Fruit fly (Drosophila melanogaster) whole organism, embryonic: ENCODE measurements around the gene CG8907.

ENCODE experiments used
- Atf-2 ChIP-seq: fragments of 200-800 bp; sonication (Bioruptor generic); optimal IDR thresholded peaks from 2 replicates; lab custom pipeline; 2016; ENCODE audit warnings: missing biosample characterization, missing genetic modification characterization
- Bdp1 ChIP-seq: fragments of 200-800 bp; sonication (Bioruptor generic); optimal IDR thresholded peaks from 3 replicates; lab custom pipeline; 2016; ENCODE audit warnings: missing biosample characterization, missing genetic modification characterization
- CG10147 ChIP-seq: fragments of 200-800 bp; sonication (Bioruptor generic); optimal IDR thresholded peaks from 2 replicates; lab custom pipeline; 2019; ENCODE audit warnings: missing biosample characterization, mild to moderate bottlenecking, missing genetic modification characterization, moderate library complexity
- CG10979 ChIP-seq: fragments of 200-800 bp; sonication (Bioruptor generic); optimal IDR thresholded peaks from 2 replicates; lab custom pipeline; 2018; ENCODE audit warnings: missing biosample characterization, mild to moderate bottlenecking, missing genetic modification characterization, moderate library complexity
- CG11504 ChIP-seq: fragments of 200-800 bp; sonication (Bioruptor generic); optimal IDR thresholded peaks from 3 replicates; lab custom pipeline; 2019; ENCODE audit warnings: missing biosample characterization, mild to moderate bottlenecking, missing genetic modification characterization, moderate library complexity
- CG13296 ChIP-seq: fragments of 200-800 bp; sonication (Bioruptor generic); optimal IDR thresholded peaks from 3 replicates; lab custom pipeline; 2018; ENCODE audit warnings: missing biosample characterization, mild to moderate bottlenecking, missing genetic modification characterization
- CG14441 ChIP-seq: fragments of 200-800 bp; sonication (Bioruptor generic); IDR thresholded peaks from 2 replicates; pipeline ENCODE4 v1.3.6; 2022; ENCODE audit warnings: missing biosample characterization, missing genetic modification characterization
- CG14710 ChIP-seq: fragments of 200-800 bp; sonication (Bioruptor generic); optimal IDR thresholded peaks from 3 replicates; lab custom pipeline; 2019; ENCODE audit warnings: missing biosample characterization, mild to moderate bottlenecking, missing genetic modification characterization, moderate library complexity
- CG14860 ChIP-seq: fragments of 200-800 bp; sonication (Bioruptor generic); IDR thresholded peaks from 3 replicates; pipeline ENCODE4 v1.3.6; 2022; ENCODE audit warnings: missing biosample characterization, missing genetic modification characterization; ENCODE audit not compliant: partially characterized antibody
- CG18619 ChIP-seq: fragments of 200-800 bp; sonication (Bioruptor generic); optimal IDR thresholded peaks from 3 replicates; lab custom pipeline; 2017; ENCODE audit warnings: missing biosample characterization, mild to moderate bottlenecking, missing genetic modification characterization
- CG2889 ChIP-seq: fragments of 200-800 bp; sonication (Bioruptor generic); IDR thresholded peaks from 3 replicates; pipeline ENCODE4 v1.3.6; 2022; ENCODE audit warnings: missing biosample characterization, missing genetic modification characterization
- CG30403 ChIP-seq: fragments of 200-800 bp; sonication (Bioruptor generic); optimal IDR thresholded peaks from 3 replicates; lab custom pipeline; 2016; ENCODE audit warnings: missing biosample characterization, missing genetic modification characterization
- CG31224 ChIP-seq: fragments of 200-800 bp; sonication (Bioruptor generic); IDR thresholded peaks from 2 replicates; pipeline ENCODE4 v1.3.6; 2022; ENCODE audit warnings: missing biosample characterization, missing genetic modification characterization
- CG31388 ChIP-seq: fragments of 200-800 bp; sonication (Bioruptor generic); optimal IDR thresholded peaks from 2 replicates; lab custom pipeline; 2016; ENCODE audit warnings: missing biosample characterization, missing genetic modification characterization
- CG4424 ChIP-seq: fragments of 200-800 bp; sonication (Bioruptor generic); optimal IDR thresholded peaks from 3 replicates; lab custom pipeline; 2016; ENCODE audit warnings: missing biosample characterization, missing genetic modification characterization
- CG7372 ChIP-seq: fragments of 200-800 bp; sonication (Bioruptor generic); IDR thresholded peaks from 2 replicates; pipeline ENCODE4 v1.3.6; 2022; ENCODE audit warnings: missing biosample characterization, missing genetic modification characterization
- CG8290 ChIP-seq, 3 experiments: fragments of 200-800 bp; sonication (Bioruptor generic); optimal IDR thresholded peaks; 2 replicates each; lab custom pipeline; 2016 to 2019; ENCODE audit warnings: missing biosample characterization in 3 of 3, missing genetic modification characterization in 3 of 3, mild to moderate bottlenecking in 2 of 3, moderate library complexity in 1 of 3
- CG9609 ChIP-seq: fragments of 200-800 bp; sonication (Bioruptor generic); optimal IDR thresholded peaks from 3 replicates; lab custom pipeline; 2016; ENCODE audit warnings: missing biosample characterization, missing genetic modification characterization
- Ets65A ChIP-seq: fragments of 200-800 bp; sonication (Bioruptor generic); peaks from one replicate; lab custom pipeline; 2016; ENCODE audit warnings: missing biosample characterization, missing genetic modification characterization
- HmgZ ChIP-seq: fragments of 200-800 bp; sonication (Bioruptor generic); optimal IDR thresholded peaks from 2 replicates; lab custom pipeline; 2018; ENCODE audit warnings: missing biosample characterization, mild to moderate bottlenecking, missing genetic modification characterization
- Lhr ChIP-seq: fragments of 200-800 bp; sonication (Bioruptor generic); optimal IDR thresholded peaks from 3 replicates; lab custom pipeline; 2017; ENCODE audit warnings: mild to moderate bottlenecking, missing biosample characterization, missing genetic modification reagents, missing genetic modification characterization
- Optix ChIP-seq: fragments of 200-800 bp; sonication (Bioruptor generic); IDR thresholded peaks from 3 replicates; pipeline ENCODE4 v1.3.6; 2022; ENCODE audit warnings: missing biosample characterization, missing genetic modification characterization
- Pdp1 ChIP-seq, 2 experiments: fragments of 200-800 bp; sonication (Bioruptor generic); optimal IDR thresholded peaks; 3 replicates each; lab custom pipeline; 2016; ENCODE audit warnings: missing biosample characterization in 2 of 2, missing genetic modification characterization in 2 of 2, mild to moderate bottlenecking in 1 of 2, moderate library complexity in 1 of 2
- Ptx1 ChIP-seq: fragments of 200-800 bp; sonication (Bioruptor generic); IDR thresholded peaks from 2 replicates; pipeline ENCODE4 v1.3.6; 2022; ENCODE audit warnings: missing biosample characterization, missing genetic modification characterization
- Ssrp ChIP-seq: fragments of 200-800 bp; sonication (Bioruptor generic); optimal IDR thresholded peaks from 2 replicates; lab custom pipeline; 2018; ENCODE audit warnings: missing biosample characterization, mild to moderate bottlenecking, missing genetic modification characterization, moderate library complexity
- Stat92E ChIP-seq, 3 experiments: fragments of >200 bp in 2 of 3; fragments of 200-800 bp in 1 of 3; sonication (Bioruptor generic) in 1 of 3; optimal IDR thresholded peaks; 2 replicates each; lab custom pipeline; 2017 to 2019; ENCODE audit warnings: missing biosample characterization in 3 of 3, missing genetic modification characterization in 3 of 3, mild to moderate bottlenecking in 1 of 3, moderate library complexity in 1 of 3
- Trl ChIP-seq, 3 experiments: fragments of >200 bp in 2 of 3; fragments of 200-800 bp in 1 of 3; sonication (Bioruptor generic) in 1 of 3; optimal IDR thresholded peaks; 2 replicates in 1 of 3; 3 replicates in 2 of 3; lab custom pipeline; 2016 to 2017; ENCODE audit warnings: missing biosample characterization in 1 of 3, missing genetic modification characterization in 1 of 3
- al ChIP-seq: fragments of 200-800 bp; sonication (Bioruptor generic); IDR thresholded peaks from 2 replicates; pipeline ENCODE4 v1.3.6; 2022; ENCODE audit warnings: missing biosample characterization, missing genetic modification characterization
- ase ChIP-seq: fragments of 200-800 bp; sonication (Bioruptor generic); IDR thresholded peaks from 3 replicates; pipeline ENCODE4 v1.3.6; 2022; ENCODE audit warnings: missing biosample characterization, missing genetic modification characterization
- crol ChIP-seq: fragments of 200-800 bp; sonication (Bioruptor generic); IDR thresholded peaks from 2 replicates; pipeline ENCODE4 v1.3.6; 2022; ENCODE audit warnings: missing biosample characterization, missing genetic modification characterization
- crp ChIP-seq, 2 experiments: fragments of 200-800 bp; sonication (Bioruptor generic); optimal IDR thresholded peaks; 2 replicates in 1 of 2; 3 replicates in 1 of 2; lab custom pipeline; 2017; ENCODE audit warnings: missing biosample characterization in 2 of 2, missing genetic modification characterization in 2 of 2, mild to moderate bottlenecking in 1 of 2, moderate library complexity in 1 of 2
- dan ChIP-seq: fragments of 200-800 bp; sonication (Bioruptor generic); IDR thresholded peaks from 2 replicates; pipeline ENCODE4 v1.3.6; 2022; ENCODE audit warnings: missing biosample characterization, missing genetic modification characterization
- dimm ChIP-seq: fragments of 200-800 bp; sonication (Bioruptor generic); IDR thresholded peaks from 2 replicates; pipeline ENCODE4 v1.3.6; 2022; ENCODE audit warnings: missing biosample characterization, missing genetic modification characterization
- dpn ChIP-seq, 2 experiments: fragments of 200-800 bp; sonication (Bioruptor generic); optimal IDR thresholded peaks; 3 replicates each; lab custom pipeline; 2016; ENCODE audit warnings: missing biosample characterization in 2 of 2, missing genetic modification characterization in 2 of 2
- esg ChIP-seq: fragments of 200-800 bp; sonication (Bioruptor generic); conservative IDR thresholded peaks from 2 replicates; pipeline ENCODE4 v1.3.6; 2022; ENCODE audit warnings: missing biosample characterization, missing genetic modification characterization
- exex ChIP-seq: fragments of 200-800 bp; sonication (Bioruptor generic); optimal IDR thresholded peaks from 4 replicates; lab custom pipeline; 2018; ENCODE audit warnings: missing biosample characterization, mild to moderate bottlenecking, missing genetic modification characterization, moderate library complexity
- ftz-f1 ChIP-seq: fragments of 200-800 bp; sonication (Bioruptor generic); optimal IDR thresholded peaks from 2 replicates; lab custom pipeline; 2016; ENCODE audit warnings: missing biosample characterization, missing genetic modification characterization
- grn ChIP-seq: fragments of 200-800 bp; sonication (Bioruptor generic); optimal IDR thresholded peaks from 3 replicates; lab custom pipeline; 2017; ENCODE audit warnings: missing biosample characterization, missing genetic modification characterization
- ind ChIP-seq: fragments of 200-800 bp; sonication (Bioruptor generic); optimal IDR thresholded peaks from 3 replicates; lab custom pipeline; 2016; ENCODE audit warnings: missing biosample characterization, missing genetic modification characterization
- lbe ChIP-seq: fragments of 200-800 bp; sonication (Bioruptor generic); optimal IDR thresholded peaks from 2 replicates; lab custom pipeline; 2016; ENCODE audit warnings: missing biosample characterization, mild to moderate bottlenecking, missing genetic modification characterization
- onecut ChIP-seq: fragments of 200-800 bp; sonication (Bioruptor generic); IDR thresholded peaks from 2 replicates; pipeline ENCODE4 v1.3.6; 2022; ENCODE audit warnings: missing biosample characterization, missing genetic modification characterization
- org-1 ChIP-seq: fragments of 200-800 bp; sonication (Bioruptor generic); optimal IDR thresholded peaks from 2 replicates; lab custom pipeline; 2017; ENCODE audit warnings: missing biosample characterization, missing genetic modification characterization
- pan ChIP-seq, 4 experiments: fragments of >200 bp in 3 of 4; fragments of 200-800 bp in 1 of 4; sonication (Bioruptor generic) in 1 of 4; optimal IDR thresholded peaks in 3 of 4; IDR thresholded peaks in 1 of 4; 2 replicates each; pipeline versions ENCODE4 v1.3.6 to Lab custom; 2017 to 2022; ENCODE audit warnings: missing biosample characterization in 2 of 4, missing genetic modification characterization in 2 of 4, mixed read lengths in 1 of 4
- shn ChIP-seq: fragments of 200-800 bp; sonication (Bioruptor generic); optimal IDR thresholded peaks from 3 replicates; lab custom pipeline; 2016; ENCODE audit warnings: missing biosample characterization, missing genetic modification characterization
- slbo ChIP-seq: fragments of 200-800 bp; sonication (Bioruptor generic); IDR thresholded peaks from 2 replicates; pipeline ENCODE4 v1.3.6; 2022; ENCODE audit warnings: missing biosample characterization, missing genetic modification characterization
- sug ChIP-seq: fragments of 200-800 bp; optimal IDR thresholded peaks from 2 replicates; lab custom pipeline; 2019; ENCODE audit warnings: missing biosample characterization, mild to moderate bottlenecking, missing genetic modification characterization, moderate library complexity
- tna ChIP-seq: fragments of 200-800 bp; sonication (Bioruptor generic); IDR thresholded peaks from 2 replicates; pipeline ENCODE4 v1.3.6; 2022; ENCODE audit warnings: missing biosample characterization, missing genetic modification characterization; ENCODE audit not compliant: partially characterized antibody
- wek ChIP-seq: fragments of 200-800 bp; sonication (Bioruptor generic); optimal IDR thresholded peaks from 3 replicates; lab custom pipeline; 2018; ENCODE audit warnings: missing biosample characterization, mild to moderate bottlenecking, missing genetic modification characterization, moderate library complexity

The CG8907 gene

DNA sequence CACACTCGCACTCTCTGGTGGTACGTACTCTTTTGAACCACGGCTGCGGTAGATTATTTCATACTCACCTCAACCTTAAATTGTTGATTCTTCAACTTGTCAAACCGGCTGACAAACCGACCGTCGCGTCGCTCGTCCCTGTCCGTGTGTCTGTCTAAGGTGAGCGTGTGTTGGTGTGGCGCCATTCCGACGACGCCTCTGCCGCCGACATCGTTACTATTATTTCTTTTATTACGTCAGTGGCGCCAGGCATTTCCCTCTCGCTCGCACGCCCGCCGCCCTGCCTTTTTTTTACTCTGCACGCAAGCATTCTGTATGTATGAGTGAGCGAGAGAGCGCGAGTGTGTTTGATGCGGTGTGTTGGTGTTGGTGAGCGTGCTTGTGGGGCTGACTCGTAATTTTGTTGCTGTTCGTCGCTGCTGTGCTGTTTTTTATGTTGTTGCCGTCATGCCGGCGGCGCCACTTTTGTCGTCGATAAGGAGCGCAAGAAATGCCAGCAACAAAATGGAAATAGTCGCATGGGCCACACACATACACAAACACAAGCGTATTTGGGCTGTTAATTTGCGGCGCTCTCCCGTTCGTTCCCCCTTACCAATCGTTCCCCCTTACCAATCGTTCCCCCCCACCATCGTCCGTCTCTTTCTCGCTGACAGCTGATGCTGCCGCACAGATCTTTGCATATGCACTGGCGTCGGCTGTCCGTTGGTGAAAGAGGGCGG lies 48.3 kb downstream of the CG8907 start (continued):
- TF ChIP-seq crp (GFP tag; optimal IDR thresholded peaks at IDR 0.05; lab: Kevin White, UChicago) (peak in 1 of 2 experiments; percentile 67), CG14710 (tag; lab: Kevin White, UChicago) (no peak), grn (no peak), CG31388 (GFP tag; lab: Kevin White, UChicago) (no peak), CG18619 (GFP tag; lab: Kevin White, UChicago) (no peak), Ptx1 (GFP tag; lab: Robert Waterston, UW) (no peak), CG13296 (GFP tag; lab: Kevin White, UChicago) (peak; percentile 38), wek (GFP tag; lab: Kevin White, UChicago) (no peak), CG4424 (GFP tag; lab: Kevin White, UChicago) (no peak), crol (GFP tag; lab: Robert Waterston, UW) (peak; percentile 99), dan (GFP tag; lab: Robert Waterston, UW) (no peak), al (GFP tag; lab: Robert Waterston, UW) (no peak), ind (GFP tag; lab: Kevin White, UChicago) (no peak), CG10147 (GFP tag; lab: Kevin White, UChicago) (peak; percentile 29), Pdp1 (GFP tag; optimal IDR thresholded peaks at IDR 0.05; lab: Kevin White, UChicago) (peak in 1 of 2 experiments; percentile 99), CG8290 (GFP tag; optimal IDR thresholded peaks at IDR 0.05; lab: Kevin White, UChicago) (no peak), CG8290 (tag; optimal IDR thresholded peaks at IDR 0.05; lab: Kevin White, UChicago) (peak in 1 of 2 experiments; percentile 36), ftz-f1 (GFP tag; lab: Kevin White, UChicago) (peak; percentile 86), sug (tag; lab: Kevin White, UChicago) (peak; percentile 87), CG14441 (GFP tag; lab: Robert Waterston, UW) (no peak), Trl (optimal IDR thresholded peaks at IDR 0.05; lab: Kevin White, UChicago) (peak; percentile 65 to 82), Trl (GFP tag; optimal IDR thresholded peaks at IDR 0.05; lab: Kevin White, UChicago) (peak; percentile 43), pan (optimal IDR thresholded peaks at IDR 0.05; lab: Kevin White, UChicago) (no peak), pan (GFP tag; optimal IDR thresholded peaks at IDR 0.05 in 1 of 2, IDR thresholded peaks at IDR 0.05 in 1 of 2) (peak in 1 of 2 experiments; percentile 6), onecut (peak; percentile 21; the same call in 1 of the 2 replicates), Ssrp (tag; lab: Kevin White, UChicago) (no peak), dpn (GFP tag; optimal IDR thresholded peaks at IDR 0.05; lab: Kevin White, UChicago) (no peak), esg (GFP tag; lab: Robert Waterston, UW) (no peak), exex (peak; percentile 57), CG14860 (GFP tag; lab: Robert Waterston, UW) (0 out of 3 replicates have a peak, but pooled peaks have one; percentile 33), Stat92E (GFP tag; optimal IDR thresholded peaks at IDR 0.05; lab: Kevin White, UChicago) (no peak), CG10979 (tag; lab: Kevin White, UChicago) (no peak), ase (GFP tag; lab: Robert Waterston, UW) (no peak; the same call in 2 of the 3 replicates), Ets65A (GFP tag; lab: Kevin White, UChicago) (peak; percentile 31), Bdp1 (peak; percentile 17), HmgZ (tag; lab: Kevin White, UChicago) (peak; percentile 57), dimm (GFP tag; lab: Robert Waterston, UW) (no peak), CG30403 (GFP tag; lab: Kevin White, UChicago) (no peak), org-1 (GFP tag; lab: Kevin White, UChicago) (peak; percentile 25)

DNA sequence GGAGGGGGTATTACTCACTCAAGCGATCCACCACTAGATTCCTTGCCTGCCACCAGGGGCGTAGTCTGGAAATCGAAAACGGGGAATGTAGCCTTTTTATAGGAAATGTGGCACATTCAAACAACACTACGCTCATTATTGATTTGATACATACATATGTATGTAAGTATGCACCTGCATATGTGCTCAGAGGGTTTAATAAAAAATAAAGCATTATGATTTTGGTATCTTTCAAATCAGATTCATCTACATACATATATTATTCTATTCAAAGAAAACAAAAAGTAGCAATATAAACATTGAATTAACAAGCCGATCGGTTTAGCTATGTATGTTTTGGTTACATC lies 48.8 kb downstream of the CG8907 start:
- TF ChIP-seq CG11504 (tag; lab: Kevin White, UChicago) (no peak), CG7372 (GFP tag; lab: Robert Waterston, UW) (no peak), Ssrp (tag; lab: Kevin White, UChicago) (no peak), lbe (GFP tag; lab: Kevin White, UChicago) (no peak), shn (GFP tag; lab: Kevin White, UChicago) (no peak), tna (GFP tag; lab: Robert Waterston, UW) (no peak), CG31224 (GFP tag; lab: Robert Waterston, UW) (no peak), Lhr (no peak), Atf-2 (GFP tag; lab: Kevin White, UChicago) (no peak), CG9609 (GFP tag; lab: Kevin White, UChicago) (no peak), org-1 (GFP tag; lab: Kevin White, UChicago) (no peak), slbo (GFP tag; lab: Robert Waterston, UW) (no peak), Optix (GFP tag; lab: Robert Waterston, UW) (no peak), CG2889 (GFP tag; lab: Robert Waterston, UW) (no peak)
